Fruit fly (Drosophila melanogaster) whole organism, embryonic: Measurements from ENCODE around the gene Hsp70Ba.

Experiments
- Antp ChIP-seq: fragments of 200-800 bp; sonication (Bioruptor generic); optimal IDR thresholded peaks from 3 replicates; lab custom pipeline; 2016; ENCODE audit warnings: missing biosample characterization, missing genetic modification characterization
- BEAF-32 ChIP-seq: fragments of 200-800 bp; sonication (Bioruptor generic); optimal IDR thresholded peaks from 3 replicates; lab custom pipeline; 2017; ENCODE audit warnings: missing biosample characterization, missing genetic modification characterization, mild to moderate bottlenecking, moderate library complexity, missing genetic modification reagents
- CG10267 ChIP-seq: fragments of 200-800 bp; sonication (Bioruptor generic); optimal IDR thresholded peaks from 2 replicates; lab custom pipeline; 2018; ENCODE audit warnings: missing biosample characterization, mild to moderate bottlenecking, missing genetic modification characterization, moderate library complexity
- CG10321 ChIP-seq: fragments of 200-800 bp; sonication (Bioruptor generic); IDR thresholded peaks from 2 replicates; pipeline ENCODE4 v1.3.6; 2022; ENCODE audit warnings: missing biosample characterization, missing genetic modification characterization
- CG10543 ChIP-seq: fragments of 200-800 bp; sonication (Bioruptor generic); optimal IDR thresholded peaks from 3 replicates; lab custom pipeline; 2017; ENCODE audit warnings: missing biosample characterization, mild to moderate bottlenecking, missing genetic modification characterization, moderate library complexity
- CG11560 ChIP-seq: fragments of 200-800 bp; sonication (Bioruptor generic); IDR thresholded peaks from 3 replicates; pipeline ENCODE4 v1.3.6; 2022; ENCODE audit warnings: missing biosample characterization, missing genetic modification characterization
- CG12299 ChIP-seq: fragments of 200-800 bp; sonication (Bioruptor generic); optimal IDR thresholded peaks from 2 replicates; lab custom pipeline; 2018; ENCODE audit warnings: missing biosample characterization, mild to moderate bottlenecking, missing genetic modification characterization
- CG12659 ChIP-seq: fragments of 200-800 bp; sonication (Bioruptor generic); optimal IDR thresholded peaks from 3 replicates; lab custom pipeline; 2017; ENCODE audit warnings: mild to moderate bottlenecking, missing biosample characterization, missing genetic modification reagents, missing genetic modification characterization
- CG16863 ChIP-seq: fragments of 200-800 bp; sonication (Bioruptor generic); optimal IDR thresholded peaks from 3 replicates; lab custom pipeline; 2016; ENCODE audit warnings: missing biosample characterization, missing genetic modification characterization
- CG1832 ChIP-seq: fragments of 200-800 bp; sonication (Bioruptor generic); optimal IDR thresholded peaks from 2 replicates; lab custom pipeline; 2017; ENCODE audit warnings: missing biosample characterization, mild to moderate bottlenecking, missing genetic modification characterization, inconsistent platforms
- CG2116 ChIP-seq: fragments of 200-800 bp; sonication (Bioruptor generic); optimal IDR thresholded peaks from 3 replicates; lab custom pipeline; 2018; ENCODE audit warnings: missing biosample characterization, mild to moderate bottlenecking, missing genetic modification characterization
- CG30020 ChIP-seq: fragments of 200-800 bp; optimal IDR thresholded peaks from 2 replicates; lab custom pipeline; 2019; ENCODE audit warnings: missing biosample characterization, mild to moderate bottlenecking, missing genetic modification characterization, moderate library complexity
- CG4282 ChIP-seq: fragments of 200-800 bp; sonication (Bioruptor generic); optimal IDR thresholded peaks from 2 replicates; lab custom pipeline; 2016; ENCODE audit warnings: missing biosample characterization, missing genetic modification characterization
- CG5953 ChIP-seq: fragments of 200-800 bp; sonication (Bioruptor generic); IDR thresholded peaks from 2 replicates; pipeline ENCODE4 v1.3.6; 2022; ENCODE audit warnings: missing biosample characterization, missing genetic modification characterization
- CG7786 ChIP-seq: fragments of 200-800 bp; sonication (Bioruptor generic); optimal IDR thresholded peaks from 2 replicates; lab custom pipeline; 2016; ENCODE audit warnings: missing biosample characterization, missing genetic modification characterization
- CG8290 ChIP-seq, 3 experiments: fragments of 200-800 bp; sonication (Bioruptor generic); optimal IDR thresholded peaks; 2 replicates each; lab custom pipeline; 2016 to 2019; ENCODE audit warnings: missing biosample characterization in 3 of 3, missing genetic modification characterization in 3 of 3, mild to moderate bottlenecking in 2 of 3, moderate library complexity in 1 of 3
- CG9215 ChIP-seq: fragments of 200-800 bp; sonication (Bioruptor generic); IDR thresholded peaks from 2 replicates; pipeline ENCODE4 v1.3.6; 2022; ENCODE audit warnings: missing biosample characterization, missing genetic modification characterization
- CoRest ChIP-seq: fragments of 200-800 bp; sonication (Bioruptor generic); optimal IDR thresholded peaks from 3 replicates; lab custom pipeline; 2018; ENCODE audit warnings: missing biosample characterization, mild to moderate bottlenecking, missing genetic modification characterization, moderate library complexity
- Dip3 ChIP-seq: fragments of 200-800 bp; sonication (Bioruptor generic); optimal IDR thresholded peaks from 3 replicates; lab custom pipeline; 2016; ENCODE audit warnings: missing biosample characterization, missing genetic modification characterization
- Dll ChIP-seq: fragments of 200-800 bp; sonication (Bioruptor generic); IDR thresholded peaks from 4 replicates; pipeline ENCODE4 v1.3.6; 2022; ENCODE audit warnings: missing biosample characterization, missing genetic modification characterization; ENCODE audit not compliant: partially characterized antibody
- Dp ChIP-seq: fragments of 200-800 bp; sonication (Bioruptor generic); optimal IDR thresholded peaks from 2 replicates; lab custom pipeline; 2018; ENCODE audit warnings: missing biosample characterization, mild to moderate bottlenecking, missing genetic modification characterization, moderate library complexity
- Dref ChIP-seq: fragments of 200-800 bp; sonication (Bioruptor generic); IDR thresholded peaks from 2 replicates; pipeline ENCODE4 v1.3.6; 2022; ENCODE audit warnings: missing biosample characterization, missing genetic modification characterization
- Ets65A ChIP-seq: fragments of 200-800 bp; sonication (Bioruptor generic); peaks from one replicate; lab custom pipeline; 2016; ENCODE audit warnings: missing biosample characterization, missing genetic modification characterization
- Fer1 ChIP-seq: fragments of 200-800 bp; sonication (Bioruptor generic); optimal IDR thresholded peaks from 2 replicates; lab custom pipeline; 2017; ENCODE audit warnings: missing biosample characterization, mild to moderate bottlenecking, missing genetic modification characterization
- HLH4C ChIP-seq: fragments of 200-800 bp; sonication (Bioruptor generic); IDR thresholded peaks from 3 replicates; pipeline ENCODE4 v1.3.6; 2022; ENCODE audit warnings: missing biosample characterization, missing genetic modification characterization; ENCODE audit not compliant: partially characterized antibody
- Hmr ChIP-seq: fragments of 200-800 bp; sonication (Bioruptor generic); optimal IDR thresholded peaks from 3 replicates; lab custom pipeline; 2017; ENCODE audit warnings: mild to moderate bottlenecking, missing biosample characterization, missing genetic modification reagents, missing genetic modification characterization
- Max ChIP-seq: fragments of 200-800 bp; sonication (Bioruptor generic); optimal IDR thresholded peaks from 2 replicates; lab custom pipeline; 2016; ENCODE audit warnings: missing biosample characterization, mild to moderate bottlenecking, missing genetic modification characterization
- Meics ChIP-seq: fragments of 200-800 bp; sonication (Bioruptor generic); optimal IDR thresholded peaks from 2 replicates; lab custom pipeline; 2017; ENCODE audit warnings: missing biosample characterization, mild to moderate bottlenecking, missing genetic modification characterization
- Neu2 ChIP-seq: fragments of 200-800 bp; sonication (Bioruptor generic); optimal IDR thresholded peaks from 3 replicates; lab custom pipeline; 2016; ENCODE audit warnings: missing biosample characterization, missing genetic modification characterization, borderline replicate concordance
- Pdp1 ChIP-seq, 2 experiments: fragments of 200-800 bp; sonication (Bioruptor generic); optimal IDR thresholded peaks; 3 replicates each; lab custom pipeline; 2016; ENCODE audit warnings: missing biosample characterization in 2 of 2, missing genetic modification characterization in 2 of 2, mild to moderate bottlenecking in 1 of 2, moderate library complexity in 1 of 2
- Side ChIP-seq: fragments of 200-800 bp; sonication (Bioruptor generic); optimal IDR thresholded peaks from 2 replicates; lab custom pipeline; 2016; ENCODE audit warnings: missing biosample characterization, missing genetic modification characterization
- amos ChIP-seq: fragments of 200-800 bp; sonication (Bioruptor generic); IDR thresholded peaks from 2 replicates; pipeline ENCODE4 v1.3.6; 2022; ENCODE audit warnings: missing biosample characterization, missing genetic modification characterization; ENCODE audit not compliant: partially characterized antibody
- caup ChIP-seq: fragments of 200-800 bp; sonication (Bioruptor generic); optimal IDR thresholded peaks from 3 replicates; lab custom pipeline; 2017; ENCODE audit warnings: missing biosample characterization, mild to moderate bottlenecking, missing genetic modification characterization, moderate library complexity; ENCODE audit not compliant: severe bottlenecking
- chif ChIP-seq, 2 experiments: fragments of 200-800 bp; sonication (Bioruptor generic); optimal IDR thresholded peaks; 3 replicates each; lab custom pipeline; 2016; ENCODE audit warnings: missing biosample characterization in 2 of 2, missing genetic modification characterization in 2 of 2
- crp ChIP-seq, 2 experiments: fragments of 200-800 bp; sonication (Bioruptor generic); optimal IDR thresholded peaks; 2 replicates in 1 of 2; 3 replicates in 1 of 2; lab custom pipeline; 2017; ENCODE audit warnings: missing biosample characterization in 2 of 2, missing genetic modification characterization in 2 of 2, mild to moderate bottlenecking in 1 of 2, moderate library complexity in 1 of 2
- emc ChIP-seq: fragments of 200-800 bp; sonication (Bioruptor generic); optimal IDR thresholded peaks from 2 replicates; lab custom pipeline; 2016; ENCODE audit warnings: missing biosample characterization, missing genetic modification characterization
- ham ChIP-seq: fragments of 200-800 bp; sonication (Bioruptor generic); IDR thresholded peaks from 2 replicates; pipeline ENCODE4 v1.3.6; 2022; ENCODE audit warnings: missing biosample characterization, missing genetic modification characterization
- hkb ChIP-seq, 2 experiments: fragments of 200-800 bp in 1 of 2; fragments of >200 bp in 1 of 2; sonication (Bioruptor generic) in 1 of 2; IDR thresholded peaks in 1 of 2; optimal IDR thresholded peaks in 1 of 2; 2 replicates each; pipeline versions ENCODE4 v1.3.6 to Lab custom; 2017 to 2022; ENCODE audit warnings: missing biosample characterization in 1 of 2, missing genetic modification characterization in 1 of 2
- lov ChIP-seq, 2 experiments: fragments of 200-800 bp in 1 of 2; fragments of >200 bp in 1 of 2; sonication (Bioruptor generic) in 1 of 2; IDR thresholded peaks in 1 of 2; optimal IDR thresholded peaks in 1 of 2; 2 replicates in 1 of 2; 3 replicates in 1 of 2; pipeline versions ENCODE4 v1.3.6 to Lab custom; 2017 to 2022; ENCODE audit warnings: missing biosample characterization in 1 of 2, missing genetic modification characterization in 1 of 2
- mirr ChIP-seq: fragments of 200-800 bp; sonication (Bioruptor generic); optimal IDR thresholded peaks from 3 replicates; lab custom pipeline; 2018; ENCODE audit warnings: missing biosample characterization, mild to moderate bottlenecking, missing genetic modification characterization
- sens-2 ChIP-seq: fragments of 200-800 bp; sonication (Bioruptor generic); IDR thresholded peaks from 2 replicates; pipeline ENCODE4 v1.3.6; 2022; ENCODE audit warnings: missing biosample characterization, missing genetic modification characterization
- stwl ChIP-seq: fragments of 200-800 bp; sonication (Bioruptor generic); optimal IDR thresholded peaks from 3 replicates; lab custom pipeline; 2018; ENCODE audit warnings: missing biosample characterization, mild to moderate bottlenecking, missing genetic modification characterization, moderate library complexity
- vnd ChIP-seq: fragments of 200-800 bp; sonication (Bioruptor generic); IDR thresholded peaks from 3 replicates; pipeline ENCODE4 v1.3.6; 2022; ENCODE audit warnings: missing biosample characterization, missing genetic modification characterization; ENCODE audit not compliant: partially characterized antibody
- wdn ChIP-seq: fragments of 200-800 bp; sonication (Bioruptor generic); IDR thresholded peaks from 2 replicates; pipeline ENCODE4 v1.3.6; 2022; ENCODE audit warnings: missing biosample characterization, missing genetic modification characterization
- zf30C ChIP-seq: fragments of 200-800 bp; sonication (Bioruptor generic); optimal IDR thresholded peaks from 3 replicates; lab custom pipeline; 2018; ENCODE audit warnings: missing biosample characterization, mild to moderate bottlenecking, missing genetic modification characterization

Hsp70Ba gene

dm6 chr3R:12425510-12426309 lies 41.9 kb downstream of the Hsp70Ba start, which contains the start of gene Pp1-87B (continued):
- TF ChIP-seq wdn (no peak), CG2116 (GFP tag; lab: Kevin White, UChicago) (peak; percentile 66), CG12299 (tag; lab: Kevin White, UChicago) (no peak), mirr (GFP tag; lab: Kevin White, UChicago) (peak; percentile 2), BEAF-32 (GFP tag; lab: Kevin White, UChicago) (peak; percentile 70), vnd (GFP tag; lab: Robert Waterston, UW) (peak; percentile 56; the same call in 2 of the 3 replicates), Fer1 (GFP tag; lab: Kevin White, UChicago) (peak; percentile 14), caup (GFP tag; lab: Kevin White, UChicago) (peak; percentile 28), chif (GFP tag; optimal IDR thresholded peaks at IDR 0.05; lab: Kevin White, UChicago) (peak in 1 of 2 experiments; percentile 1), Max (peak; percentile 27), Antp (GFP tag; lab: Kevin White, UChicago) (no peak), CG10543 (GFP tag; lab: Kevin White, UChicago) (peak; percentile 53), hkb (optimal IDR thresholded peaks at IDR 0.05; lab: Kevin White, UChicago) (peak; percentile 92), hkb (GFP tag; IDR thresholded peaks at IDR 0.05; lab: Robert Waterston, UW) (no peak), Dref (GFP tag; lab: Robert Waterston, UW) (peak; percentile 66), ham (GFP tag; lab: Robert Waterston, UW) (no peak), crp (GFP tag; optimal IDR thresholded peaks at IDR 0.05; lab: Kevin White, UChicago) (peak in 1 of 2 experiments; percentile 8), amos (GFP tag; lab: Robert Waterston, UW) (peak; percentile 25; the same call in 1 of the 2 replicates), emc (GFP tag; lab: Kevin White, UChicago) (no peak), Meics (GFP tag; lab: Kevin White, UChicago) (peak; percentile 56), CoRest (tag; lab: Kevin White, UChicago) (peak; percentile 63), Dp (peak; percentile 60), CG16863 (GFP tag; lab: Kevin White, UChicago) (no peak), CG1832 (GFP tag; lab: Kevin White, UChicago) (peak; percentile 95), HLH4C (peak; percentile 66; the same call in 2 of the 3 replicates), CG8290 (GFP tag; optimal IDR thresholded peaks at IDR 0.05; lab: Kevin White, UChicago) (peak; percentile 39), CG8290 (tag; optimal IDR thresholded peaks at IDR 0.05; lab: Kevin White, UChicago) (peak in 1 of 2 experiments; percentile 46), zf30C (no peak), CG11560 (tag; lab: Robert Waterston, UW) (peak; percentile 100), CG10321 (GFP tag; lab: Robert Waterston, UW) (peak; percentile 91), CG9215 (GFP tag; lab: Robert Waterston, UW) (0 out of 2 replicates have a peak, but pooled peaks have one; percentile 13), Side (GFP tag; lab: Kevin White, UChicago) (peak; percentile 32), CG30020 (peak; percentile 45), Pdp1 (GFP tag; optimal IDR thresholded peaks at IDR 0.05; lab: Kevin White, UChicago) (peak in 1 of 2 experiments; percentile 73), CG12659 (GFP tag; lab: Kevin White, UChicago) (peak; percentile 87), lov (optimal IDR thresholded peaks at IDR 0.05; lab: Kevin White, UChicago) (no peak), lov (GFP tag; IDR thresholded peaks at IDR 0.05; lab: Robert Waterston, UW) (no peak), CG7786 (peak; percentile 2), sens-2 (GFP tag; lab: Robert Waterston, UW) (no peak), Dip3 (GFP tag; lab: Kevin White, UChicago) (peak; percentile 10), Ets65A (GFP tag; lab: Kevin White, UChicago) (peak; percentile 89), stwl (tag; lab: Kevin White, UChicago) (peak; percentile 46), CG10267 (tag; lab: Kevin White, UChicago) (peak; percentile 16), Hmr (GFP tag; lab: Kevin White, UChicago) (peak; percentile 32), CG5953 (GFP tag; lab: Robert Waterston, UW) (no peak), Neu2 (GFP tag; lab: Kevin White, UChicago) (no peak), Dll (GFP tag; lab: Robert Waterston, UW) (0 out of 4 replicates have a peak, but pooled peaks have one; percentile 23), CG4282 (GFP tag; lab: Kevin White, UChicago) (no peak)
